Worm (Caenorhabditis elegans) whole organism, L2 larva: ENCODE results near the gene R166.3.
A peak's percentile ranks its signal among the peaks of the same experiment; 100 is the strongest.

Experiments used
- F13H6.1 ChIP-seq: sonication (generic microtip); optimal IDR thresholded peaks from 2 replicates; lab custom pipeline; 2016; ENCODE audit warnings: missing genetic modification characterization, missing compliant biosample characterization
- R02D3.7 ChIP-seq: fragments of 150-350 bp; optimal IDR thresholded peaks from 2 replicates; lab custom pipeline; 2014; ENCODE audit warnings: missing biosample characterization, missing genetic modification characterization
- Y55F3AM.14 ChIP-seq: fragments of 200-800 bp; sonication (Bioruptor generic); optimal IDR thresholded peaks from 2 replicates; lab custom pipeline; 2018; ENCODE audit warnings: mild to moderate bottlenecking, missing genetic modification characterization, missing compliant biosample characterization
- ZK546.5 ChIP-seq: sonication (generic microtip); optimal IDR thresholded peaks from 2 replicates; lab custom pipeline; 2017; ENCODE audit warnings: missing biosample characterization, missing genetic modification characterization
- alr-1 ChIP-seq: fragments of 150-350 bp; optimal IDR thresholded peaks from 2 replicates; lab custom pipeline; 2014; ENCODE audit warnings: missing biosample characterization, missing genetic modification characterization
- ama-1 ChIP-seq: fragments of 150-350 bp; optimal IDR thresholded peaks from 2 replicates; lab custom pipeline; 2018; ENCODE audit warnings: inconsistent platforms
- ceh-16 ChIP-seq: fragments of 150-350 bp; optimal IDR thresholded peaks from 2 replicates; lab custom pipeline; 2014; ENCODE audit warnings: missing biosample characterization, missing genetic modification characterization
- dmd-4 ChIP-seq: sonication (generic microtip); optimal IDR thresholded peaks from 2 replicates; lab custom pipeline; 2017; ENCODE audit warnings: missing biosample characterization, missing genetic modification characterization
- egl-27 ChIP-seq: sonication (generic microtip); optimal IDR thresholded peaks from 3 replicates; lab custom pipeline; 2017; ENCODE audit warnings: missing biosample characterization, missing genetic modification reagents, missing genetic modification characterization
- elt-1 ChIP-seq: fragments of 150-350 bp; optimal IDR thresholded peaks from 2 replicates; lab custom pipeline; 2014; ENCODE audit warnings: missing biosample characterization, missing genetic modification characterization
- elt-3 ChIP-seq: sonication (generic microtip); optimal IDR thresholded peaks from 2 replicates; lab custom pipeline; 2017; ENCODE audit warnings: missing biosample characterization, missing genetic modification characterization
- gmeb-1 ChIP-seq: fragments of 150-350 bp; optimal IDR thresholded peaks from 2 replicates; lab custom pipeline; 2014; ENCODE audit warnings: missing biosample characterization, missing genetic modification characterization
- lin-11 ChIP-seq: fragments of 150-350 bp; sonication (generic microtip); optimal IDR thresholded peaks from 2 replicates; lab custom pipeline; 2014; ENCODE audit warnings: missing biosample characterization, missing genetic modification characterization, inconsistent platforms, mixed read lengths
- lin-39 ChIP-seq: fragments of 150-350 bp; optimal IDR thresholded peaks from 2 replicates; lab custom pipeline; 2014; ENCODE audit warnings: missing biosample characterization, missing genetic modification reagents, missing genetic modification characterization
- lsy-2 ChIP-seq, 2 experiments: fragments of 150-350 bp in 1 of 2; sonication (generic microtip) in 1 of 2; optimal IDR thresholded peaks; 2 replicates each; lab custom pipeline; 2014 to 2017; ENCODE audit warnings: missing biosample characterization in 2 of 2, missing genetic modification characterization in 2 of 2
- mdl-1 ChIP-seq, 2 experiments: fragments of 150-350 bp in 1 of 2; sonication (generic microtip) in 1 of 2; optimal IDR thresholded peaks; 2 replicates each; lab custom pipeline; 2017; ENCODE audit warnings: missing biosample characterization in 2 of 2, missing genetic modification characterization in 2 of 2
- nhr-21 ChIP-seq: fragments of 150-350 bp; optimal IDR thresholded peaks from 2 replicates; lab custom pipeline; 2014; ENCODE audit warnings: missing biosample characterization, missing genetic modification characterization
- nhr-23 ChIP-seq: fragments of 150-350 bp; optimal IDR thresholded peaks from 2 replicates; lab custom pipeline; 2014; ENCODE audit warnings: missing biosample characterization, missing genetic modification reagents, missing genetic modification characterization
- nhr-237 ChIP-seq: fragments of 150-350 bp; optimal IDR thresholded peaks from 2 replicates; lab custom pipeline; 2014; ENCODE audit warnings: missing biosample characterization, missing genetic modification characterization
- nhr-6 ChIP-seq: fragments of 150-350 bp; optimal IDR thresholded peaks from 2 replicates; lab custom pipeline; 2014; ENCODE audit warnings: missing biosample characterization, missing genetic modification characterization
- nhr-77 ChIP-seq: fragments of 150-350 bp; optimal IDR thresholded peaks from 2 replicates; lab custom pipeline; 2014; ENCODE audit warnings: missing biosample characterization, missing genetic modification characterization
- peb-1 ChIP-seq: fragments of 150-350 bp; optimal IDR thresholded peaks from 2 replicates; lab custom pipeline; 2014; ENCODE audit warnings: missing biosample characterization, missing genetic modification characterization
- sem-4 ChIP-seq: fragments of 150-350 bp; optimal IDR thresholded peaks from 2 replicates; lab custom pipeline; 2014; ENCODE audit warnings: missing biosample characterization, missing genetic modification reagents, missing genetic modification characterization
- skn-1 ChIP-seq: sonication (generic microtip); optimal IDR thresholded peaks from 2 replicates; lab custom pipeline; 2017; ENCODE audit warnings: missing biosample characterization, missing genetic modification characterization
- sma-3 ChIP-seq: sonication (generic microtip); optimal IDR thresholded peaks from 2 replicates; lab custom pipeline; 2016; ENCODE audit warnings: missing genetic modification reagents, missing genetic modification characterization, missing compliant biosample characterization
- sma-9 ChIP-seq, 2 experiments: fragments of 150-350 bp in 1 of 2; sonication (generic microtip) in 1 of 2; optimal IDR thresholded peaks; 2 replicates each; lab custom pipeline; 2014 to 2016; ENCODE audit warnings: missing genetic modification characterization in 2 of 2, mild to moderate bottlenecking in 1 of 2, missing biosample characterization in 1 of 2, missing compliant biosample characterization in 1 of 2, missing genetic modification reagents in 1 of 2, moderate library complexity in 1 of 2
- snpc-4 ChIP-seq: fragments of 150-350 bp; optimal IDR thresholded peaks from 2 replicates; lab custom pipeline; 2014; ENCODE audit warnings: missing biosample characterization, missing genetic modification characterization
- unc-39 ChIP-seq: fragments of 150-350 bp; optimal IDR thresholded peaks from 2 replicates; lab custom pipeline; 2014; ENCODE audit warnings: missing biosample characterization, missing genetic modification characterization
- unc-55 ChIP-seq: fragments of 150-350 bp; sonication (generic microtip); optimal IDR thresholded peaks from 3 replicates; lab custom pipeline; 2014; ENCODE audit warnings: missing biosample characterization, missing genetic modification reagents, missing genetic modification characterization
- zag-1 ChIP-seq: fragments of 150-350 bp; optimal IDR thresholded peaks from 2 replicates; lab custom pipeline; 2014; ENCODE audit warnings: missing biosample characterization, missing genetic modification characterization
- ztf-1 ChIP-seq: fragments of 200-800 bp; sonication (Bioruptor generic); conservative IDR thresholded peaks from 2 replicates; pipeline ENCODE4 v1.3.6; 2022; ENCODE audit warnings: missing genetic modification characterization, missing compliant biosample characterization
- ztf-11 ChIP-seq: sonication (generic microtip); optimal IDR thresholded peaks from 2 replicates; lab custom pipeline; 2017; ENCODE audit warnings: missing biosample characterization, missing genetic modification characterization
- ztf-4 ChIP-seq: fragments of 150-350 bp; optimal IDR thresholded peaks from 2 replicates; lab custom pipeline; 2014; ENCODE audit warnings: missing biosample characterization, missing genetic modification characterization

R166.3 gene

ce11 chrII:10579655-10580054 lies 40.5 kb upstream of the R166.3 start, which contains the start of gene dohh-1:
dohh-1 (plus strand) TSS chrII:10579955.
- TF ChIP-seq egl-27 (tag; lab: Kevin White, UChicago), result no peak
- TF ChIP-seq lsy-2 (tag; optimal IDR thresholded peaks at IDR 0.05; lab: Kevin White, UChicago), result no peak
- TF ChIP-seq skn-1 (tag; lab: Kevin White, UChicago), result no peak
- TF ChIP-seq unc-39 (tag; lab: Kevin White, UChicago), result no peak
- TF ChIP-seq ceh-16 (tag; lab: Kevin White, UChicago), result no peak
- TF ChIP-seq F13H6.1, result no peak
- no peak for TF ChIP-seq nhr-237
- TF ChIP-seq ama-1 (lab: Kevin White, UChicago), result no peak
- TF ChIP-seq nhr-77 (tag; lab: Kevin White, UChicago), result no peak
- TF ChIP-seq sma-3 (GFP tag; lab: Kevin White, UChicago), result no peak
- TF ChIP-seq elt-1 (tag; lab: Kevin White, UChicago), result no peak
- TF ChIP-seq sem-4 (tag; lab: Kevin White, UChicago), result no peak
- no peak for TF ChIP-seq dmd-4
- TF ChIP-seq nhr-23 (tag; lab: Kevin White, UChicago), result no peak
- no peak for TF ChIP-seq ZK546.5 (tag; lab: Kevin White, UChicago)
- TF ChIP-seq sma-9 (GFP tag; optimal IDR thresholded peaks at IDR 0.05; lab: Kevin White, UChicago), result no peak
- TF ChIP-seq sma-9 (tag; optimal IDR thresholded peaks at IDR 0.05; lab: Kevin White, UChicago), result no peak
- TF ChIP-seq ztf-1 (GFP tag; lab: Robert Waterston, UW), result no peak

ce11 chrII:10578843-10579430 lies 39.8 kb upstream of the R166.3 start, which contains the start of gene rpb-6:
rpb-6 (plus strand) TSS chrII:10579380.
- TF ChIP-seq unc-55 (GFP tag; lab: Kevin White, UChicago) (peak; percentile 56), lin-39 (no peak), lsy-2 (tag; optimal IDR thresholded peaks at IDR 0.05; lab: Kevin White, UChicago) (peak in 1 of 2 experiments; percentile 59), gmeb-1 (tag; lab: Kevin White, UChicago) (peak; percentile 78)

ce11 chrII:10574177-10574576 lies 35.0 kb upstream of the R166.3 start:
- TF ChIP-seq mdl-1 (tag; optimal IDR thresholded peaks at IDR 0.05; lab: Kevin White, UChicago) (no peak), elt-1 (tag; lab: Kevin White, UChicago) (no peak), lin-11 (no peak), R02D3.7 (tag; lab: Kevin White, UChicago) (no peak), sem-4 (tag; lab: Kevin White, UChicago) (no peak)

ce11 chrII:10571967-10572366 lies 32.8 kb upstream of the R166.3 start, which contains the start of gene C06A1.3:
C06A1.3 (plus strand) TSS chrII:10572267.
- no peak for TF ChIP-seq mdl-1 (tag; optimal IDR thresholded peaks at IDR 0.05; lab: Kevin White, UChicago)
- no peak for TF ChIP-seq ZK546.5 (tag; lab: Kevin White, UChicago)
- no peak for TF ChIP-seq nhr-6
- no peak for TF ChIP-seq skn-1 (tag; lab: Kevin White, UChicago)
- no peak for TF ChIP-seq alr-1 (tag; lab: Kevin White, UChicago)
- no peak for TF ChIP-seq ama-1 (lab: Kevin White, UChicago)
- TF ChIP-seq R02D3.7 (tag; lab: Kevin White, UChicago), result no peak
- TF ChIP-seq snpc-4 (tag; lab: Kevin White, UChicago), result no peak
- no peak for TF ChIP-seq zag-1 (tag; lab: Kevin White, UChicago)
- no peak for TF ChIP-seq lsy-2 (tag; optimal IDR thresholded peaks at IDR 0.05; lab: Kevin White, UChicago)
- TF ChIP-seq ztf-11 (tag; lab: Kevin White, UChicago), result no peak
- no peak for TF ChIP-seq elt-1 (tag; lab: Kevin White, UChicago)
- TF ChIP-seq Y55F3AM.14 (GFP tag; lab: Kevin White, UChicago), result no peak
- TF ChIP-seq nhr-21 (tag; lab: Kevin White, UChicago), result no peak
- no peak for TF ChIP-seq ztf-4
- TF ChIP-seq nhr-237, result no peak
- no peak for TF ChIP-seq ztf-1 (GFP tag; lab: Robert Waterston, UW)
- TF ChIP-seq elt-3 (tag; lab: Kevin White, UChicago), result no peak
- TF ChIP-seq peb-1 (tag; lab: Kevin White, UChicago), result no peak

ce11 chrII:10570302-10570701 lies 31.2 kb upstream of the R166.3 start, which contains the start of gene txt-13:
txt-13 (plus strand) TSS chrII:10570602.
- TF ChIP-seq nhr-6, result no peak
- no peak for TF ChIP-seq sma-3 (GFP tag; lab: Kevin White, UChicago)
- TF ChIP-seq peb-1 (tag; lab: Kevin White, UChicago), result no peak
- TF ChIP-seq, all 48 proteins: peak for 0
